Worm (Caenorhabditis elegans) whole organism, L2 larva: ENCODE data around the gene acdh-12.
A peak's percentile ranks its signal among the peaks of the same experiment; 100 is the strongest.

Experiments used
- C34F6.9 ChIP-seq: fragments of 150-350 bp; optimal IDR thresholded peaks from 2 replicates; lab custom pipeline; 2014; ENCODE audit warnings: missing biosample characterization, missing genetic modification characterization
- Y55F3AM.14 ChIP-seq: fragments of 200-800 bp; sonication (Bioruptor generic); optimal IDR thresholded peaks from 2 replicates; lab custom pipeline; 2018; ENCODE audit warnings: mild to moderate bottlenecking, missing genetic modification characterization, missing compliant biosample characterization
- alr-1 ChIP-seq: fragments of 150-350 bp; optimal IDR thresholded peaks from 2 replicates; lab custom pipeline; 2014; ENCODE audit warnings: missing biosample characterization, missing genetic modification characterization
- aly-2 ChIP-seq: fragments of 150-350 bp; optimal IDR thresholded peaks from 2 replicates; lab custom pipeline; 2014; ENCODE audit warnings: missing biosample characterization, missing genetic modification characterization
- ama-1 ChIP-seq: fragments of 150-350 bp; optimal IDR thresholded peaks from 2 replicates; lab custom pipeline; 2018; ENCODE audit warnings: inconsistent platforms
- blmp-1 ChIP-seq: sonication (generic microtip); optimal IDR thresholded peaks from 2 replicates; lab custom pipeline; 2017; ENCODE audit warnings: missing genetic modification characterization, mild to moderate bottlenecking, missing compliant biosample characterization, antibody characterized with exemption, moderate library complexity; ENCODE audit not compliant: insufficient read depth
- crh-2 ChIP-seq: sonication (generic microtip); optimal IDR thresholded peaks from 2 replicates; lab custom pipeline; 2017; ENCODE audit warnings: missing biosample characterization, missing genetic modification characterization
- egl-27 ChIP-seq: sonication (generic microtip); optimal IDR thresholded peaks from 3 replicates; lab custom pipeline; 2017; ENCODE audit warnings: missing biosample characterization, missing genetic modification reagents, missing genetic modification characterization
- elt-1 ChIP-seq: fragments of 150-350 bp; optimal IDR thresholded peaks from 2 replicates; lab custom pipeline; 2014; ENCODE audit warnings: missing biosample characterization, missing genetic modification characterization
- elt-3 ChIP-seq: sonication (generic microtip); optimal IDR thresholded peaks from 2 replicates; lab custom pipeline; 2017; ENCODE audit warnings: missing biosample characterization, missing genetic modification characterization
- fos-1 ChIP-seq: fragments of 150-350 bp; optimal IDR thresholded peaks from 2 replicates; lab custom pipeline; 2014; ENCODE audit warnings: missing biosample characterization, missing genetic modification characterization
- gmeb-1 ChIP-seq: fragments of 150-350 bp; optimal IDR thresholded peaks from 2 replicates; lab custom pipeline; 2014; ENCODE audit warnings: missing biosample characterization, missing genetic modification characterization
- lin-11 ChIP-seq: fragments of 150-350 bp; sonication (generic microtip); optimal IDR thresholded peaks from 2 replicates; lab custom pipeline; 2014; ENCODE audit warnings: missing biosample characterization, missing genetic modification characterization, inconsistent platforms, mixed read lengths
- lin-13 ChIP-seq: fragments of 150-350 bp; optimal IDR thresholded peaks from 2 replicates; lab custom pipeline; 2014; ENCODE audit warnings: missing biosample characterization, missing genetic modification reagents, missing genetic modification characterization
- lin-39 ChIP-seq: fragments of 150-350 bp; optimal IDR thresholded peaks from 2 replicates; lab custom pipeline; 2014; ENCODE audit warnings: missing biosample characterization, missing genetic modification reagents, missing genetic modification characterization
- lsy-2 ChIP-seq, 2 experiments: fragments of 150-350 bp in 1 of 2; sonication (generic microtip) in 1 of 2; optimal IDR thresholded peaks; 2 replicates each; lab custom pipeline; 2014 to 2017; ENCODE audit warnings: missing biosample characterization in 2 of 2, missing genetic modification characterization in 2 of 2
- mab-5 ChIP-seq: fragments of 150-350 bp; optimal IDR thresholded peaks from 2 replicates; lab custom pipeline; 2014; ENCODE audit warnings: missing biosample characterization, missing genetic modification characterization
- mbf-1 ChIP-seq: sonication (generic microtip); optimal IDR thresholded peaks from 2 replicates; lab custom pipeline; 2017; ENCODE audit warnings: missing biosample characterization, missing genetic modification characterization
- mdl-1 ChIP-seq, 2 experiments: fragments of 150-350 bp in 1 of 2; sonication (generic microtip) in 1 of 2; optimal IDR thresholded peaks; 2 replicates each; lab custom pipeline; 2017; ENCODE audit warnings: missing biosample characterization in 2 of 2, missing genetic modification characterization in 2 of 2
- nhr-10 ChIP-seq: sonication (generic microtip); optimal IDR thresholded peaks from 2 replicates; lab custom pipeline; 2017; ENCODE audit warnings: missing biosample characterization, missing genetic modification characterization
- nhr-12 ChIP-seq: fragments of 150-350 bp; optimal IDR thresholded peaks from 2 replicates; lab custom pipeline; 2014; ENCODE audit warnings: missing biosample characterization, missing genetic modification characterization
- nhr-129 ChIP-seq: fragments of 150-350 bp; optimal IDR thresholded peaks from 2 replicates; lab custom pipeline; 2014; ENCODE audit warnings: missing biosample characterization, missing genetic modification characterization
- nhr-21 ChIP-seq: fragments of 150-350 bp; optimal IDR thresholded peaks from 2 replicates; lab custom pipeline; 2014; ENCODE audit warnings: missing biosample characterization, missing genetic modification characterization
- nhr-23 ChIP-seq: fragments of 150-350 bp; optimal IDR thresholded peaks from 2 replicates; lab custom pipeline; 2014; ENCODE audit warnings: missing biosample characterization, missing genetic modification reagents, missing genetic modification characterization
- nhr-237 ChIP-seq: fragments of 150-350 bp; optimal IDR thresholded peaks from 2 replicates; lab custom pipeline; 2014; ENCODE audit warnings: missing biosample characterization, missing genetic modification characterization
- nhr-25 ChIP-seq: fragments of 150-350 bp; sonication (generic microtip); optimal IDR thresholded peaks from 3 replicates; lab custom pipeline; 2014; ENCODE audit warnings: missing biosample characterization, missing genetic modification characterization
- nhr-77 ChIP-seq: fragments of 150-350 bp; optimal IDR thresholded peaks from 2 replicates; lab custom pipeline; 2014; ENCODE audit warnings: missing biosample characterization, missing genetic modification characterization
- skn-1 ChIP-seq: sonication (generic microtip); optimal IDR thresholded peaks from 2 replicates; lab custom pipeline; 2017; ENCODE audit warnings: missing biosample characterization, missing genetic modification characterization
- sma-3 ChIP-seq: sonication (generic microtip); optimal IDR thresholded peaks from 2 replicates; lab custom pipeline; 2016; ENCODE audit warnings: missing genetic modification reagents, missing genetic modification characterization, missing compliant biosample characterization
- sma-9 ChIP-seq, 2 experiments: fragments of 150-350 bp in 1 of 2; sonication (generic microtip) in 1 of 2; optimal IDR thresholded peaks; 2 replicates each; lab custom pipeline; 2014 to 2016; ENCODE audit warnings: missing genetic modification characterization in 2 of 2, mild to moderate bottlenecking in 1 of 2, missing biosample characterization in 1 of 2, missing compliant biosample characterization in 1 of 2, missing genetic modification reagents in 1 of 2, moderate library complexity in 1 of 2
- snpc-4 ChIP-seq: fragments of 150-350 bp; optimal IDR thresholded peaks from 2 replicates; lab custom pipeline; 2014; ENCODE audit warnings: missing biosample characterization, missing genetic modification characterization
- unc-39 ChIP-seq: fragments of 150-350 bp; optimal IDR thresholded peaks from 2 replicates; lab custom pipeline; 2014; ENCODE audit warnings: missing biosample characterization, missing genetic modification characterization
- unc-55 ChIP-seq: fragments of 150-350 bp; sonication (generic microtip); optimal IDR thresholded peaks from 3 replicates; lab custom pipeline; 2014; ENCODE audit warnings: missing biosample characterization, missing genetic modification reagents, missing genetic modification characterization
- unc-62 ChIP-seq: fragments of 150-350 bp; optimal IDR thresholded peaks from 2 replicates; lab custom pipeline; 2014; ENCODE audit warnings: missing biosample characterization, missing genetic modification reagents, missing genetic modification characterization
- zag-1 ChIP-seq: fragments of 150-350 bp; optimal IDR thresholded peaks from 2 replicates; lab custom pipeline; 2014; ENCODE audit warnings: missing biosample characterization, missing genetic modification characterization
- ztf-1 ChIP-seq: fragments of 200-800 bp; sonication (Bioruptor generic); conservative IDR thresholded peaks from 2 replicates; pipeline ENCODE4 v1.3.6; 2022; ENCODE audit warnings: missing genetic modification characterization, missing compliant biosample characterization
- ztf-4 ChIP-seq: fragments of 150-350 bp; optimal IDR thresholded peaks from 2 replicates; lab custom pipeline; 2014; ENCODE audit warnings: missing biosample characterization, missing genetic modification characterization

The acdh-12 gene

ce11 chrII:7165749-7166148, 29.7 kb downstream of the acdh-12 start, which contains the start of gene mfsd-13.2:
Gene mfsd-13.2, minus strand, starts transcription at chrII:7165849.
- TF ChIP-seq nhr-10 (no peak), nhr-21 (tag; lab: Kevin White, UChicago) (no peak), nhr-23 (no peak), nhr-77 (tag; lab: Kevin White, UChicago) (no peak), ztf-1 (GFP tag; lab: Robert Waterston, UW) (no peak), sma-9 (GFP tag; optimal IDR thresholded peaks at IDR 0.05; lab: Kevin White, UChicago) (no peak), sma-9 (tag; optimal IDR thresholded peaks at IDR 0.05; lab: Kevin White, UChicago) (no peak), snpc-4 (tag; lab: Kevin White, UChicago) (no peak), skn-1 (no peak), C34F6.9 (tag; lab: Kevin White, UChicago) (no peak), fos-1 (tag; lab: Kevin White, UChicago) (no peak), egl-27 (no peak), blmp-1 (no peak), unc-62 (no peak)

ce11 chrII:7161512-7161911, 33.9 kb downstream of the acdh-12 start, which contains the start of gene C27H5.12:
Gene C27H5.12, minus strand, starts transcription at chrII:7161612.
- TF ChIP-seq lin-39 (tag; lab: Kevin White, UChicago), result no peak
- TF ChIP-seq unc-39 (tag; lab: Kevin White, UChicago), result no peak
- no peak for TF ChIP-seq elt-3 (tag; lab: Kevin White, UChicago)
- TF ChIP-seq unc-55, result no peak
- no peak for TF ChIP-seq skn-1
- TF ChIP-seq zag-1 (tag; lab: Kevin White, UChicago), result no peak
- TF ChIP-seq mab-5 (tag; lab: Kevin White, UChicago), result no peak
- no peak for TF ChIP-seq sma-3 (GFP tag; lab: Kevin White, UChicago)
- TF ChIP-seq ama-1 (lab: Kevin White, UChicago), result no peak
- no peak for TF ChIP-seq ztf-4 (tag; lab: Kevin White, UChicago)
- TF ChIP-seq lsy-2 (tag; optimal IDR thresholded peaks at IDR 0.05; lab: Kevin White, UChicago), result no peak
- no peak for TF ChIP-seq unc-62
- TF ChIP-seq mdl-1 (tag; optimal IDR thresholded peaks at IDR 0.05; lab: Kevin White, UChicago), result no peak

- TF ChIP-seq sma-9 (GFP tag; optimal IDR thresholded peaks at IDR 0.05; lab: Kevin White, UChicago) (peak; percentile 60), sma-9 (tag; optimal IDR thresholded peaks at IDR 0.05; lab: Kevin White, UChicago) (no peak), fos-1 (tag; lab: Kevin White, UChicago) (peak; percentile 52), unc-55 (no peak), gmeb-1 (peak; percentile 27), crh-2 (tag; lab: Kevin White, UChicago) (peak; percentile 43)
Measured at ce11 chrII:7157415-7157814, 38.0 kb downstream of the acdh-12 start.

- TF ChIP-seq lin-11 (no peak), lin-13 (GFP tag; lab: Kevin White, UChicago) (no peak), aly-2 (no peak), nhr-129 (tag; lab: Kevin White, UChicago) (peak; percentile 21), elt-1 (tag; lab: Kevin White, UChicago) (no peak), mdl-1 (tag; optimal IDR thresholded peaks at IDR 0.05; lab: Kevin White, UChicago) (no peak), skn-1 (no peak), Y55F3AM.14 (GFP tag; lab: Kevin White, UChicago) (no peak), nhr-12 (tag; lab: Kevin White, UChicago) (no peak), fos-1 (tag; lab: Kevin White, UChicago) (peak; percentile 48), lsy-2 (tag; optimal IDR thresholded peaks at IDR 0.05; lab: Kevin White, UChicago) (peak in 1 of 2 experiments; percentile 18), ama-1 (lab: Kevin White, UChicago) (peak; percentile 21), gmeb-1 (no peak)
- TF ChIP-seq, all 48 proteins: peak for 4
Measured at ce11 chrII:7155392-7155791, 40.0 kb downstream of the acdh-12 start, which contains the start of gene C27H5.2. Gene C27H5.2, plus strand, starts transcription at chrII:7155581.

- TF ChIP-seq nhr-25, result no peak
- no peak for TF ChIP-seq mbf-1 (tag; lab: Kevin White, UChicago)
- no peak for TF ChIP-seq nhr-237
- no peak for TF ChIP-seq ztf-1 (GFP tag; lab: Robert Waterston, UW)
- no peak for TF ChIP-seq lin-13 (GFP tag; lab: Kevin White, UChicago)
- no peak for TF ChIP-seq fos-1 (tag; lab: Kevin White, UChicago)
- TF ChIP-seq zag-1 (tag; lab: Kevin White, UChicago), result no peak
- TF ChIP-seq alr-1 (tag; lab: Kevin White, UChicago), result no peak
- TF ChIP-seq lin-39 (tag; lab: Kevin White, UChicago), result no peak
- TF ChIP-seq, all 48 proteins: peak for 0
Measured at ce11 chrII:7154711-7155110, 40.7 kb downstream of the acdh-12 start.
